Worm (Caenorhabditis elegans): ENCODE data around the gene Y46G5A.7.
"Not testable (repeated sequence)": the region's sequence is repeated elsewhere in the genome, so short reads cannot be mapped to it uniquely, and the experiment has no call there.

Y46G5A.7 gene

DNA sequence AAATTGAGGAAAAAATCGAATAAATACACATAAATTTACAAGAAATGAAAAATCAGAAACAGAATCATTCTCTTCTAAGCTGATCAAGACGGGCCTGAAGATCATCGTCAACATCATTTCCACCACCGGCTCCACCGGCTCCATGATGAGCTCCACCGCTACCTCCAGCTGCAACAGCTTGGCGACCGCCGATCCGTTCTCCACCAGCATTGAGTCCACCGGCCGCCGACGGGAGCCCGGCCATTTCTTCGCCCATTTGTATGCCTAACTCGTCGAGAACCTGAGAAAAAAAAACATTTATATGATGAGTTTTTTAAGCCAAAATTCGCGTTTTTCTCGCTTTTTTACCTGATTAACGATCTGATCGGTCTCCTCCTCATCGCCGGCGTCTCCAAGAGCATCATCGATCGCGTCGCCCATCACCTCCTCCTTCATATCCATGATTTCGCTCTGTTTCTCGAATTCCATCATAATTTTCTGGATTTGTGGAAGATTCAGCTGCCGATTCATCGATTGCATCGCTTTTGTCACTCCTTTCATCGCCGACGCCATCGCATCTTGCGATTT is 11.2 kb upstream of the Y46G5A.7 start:
- no peak for TF ChIP-seq hmg-11 (tag; optimal IDR thresholded peaks at IDR 0.05)
- no peak for TF ChIP-seq nfya-1 (tag; optimal IDR thresholded peaks at IDR 0.05; ENCODE audit: insufficient read depth)
- no peak for TF ChIP-seq nhr-77 (tag; optimal IDR thresholded peaks at IDR 0.05)

DNA sequence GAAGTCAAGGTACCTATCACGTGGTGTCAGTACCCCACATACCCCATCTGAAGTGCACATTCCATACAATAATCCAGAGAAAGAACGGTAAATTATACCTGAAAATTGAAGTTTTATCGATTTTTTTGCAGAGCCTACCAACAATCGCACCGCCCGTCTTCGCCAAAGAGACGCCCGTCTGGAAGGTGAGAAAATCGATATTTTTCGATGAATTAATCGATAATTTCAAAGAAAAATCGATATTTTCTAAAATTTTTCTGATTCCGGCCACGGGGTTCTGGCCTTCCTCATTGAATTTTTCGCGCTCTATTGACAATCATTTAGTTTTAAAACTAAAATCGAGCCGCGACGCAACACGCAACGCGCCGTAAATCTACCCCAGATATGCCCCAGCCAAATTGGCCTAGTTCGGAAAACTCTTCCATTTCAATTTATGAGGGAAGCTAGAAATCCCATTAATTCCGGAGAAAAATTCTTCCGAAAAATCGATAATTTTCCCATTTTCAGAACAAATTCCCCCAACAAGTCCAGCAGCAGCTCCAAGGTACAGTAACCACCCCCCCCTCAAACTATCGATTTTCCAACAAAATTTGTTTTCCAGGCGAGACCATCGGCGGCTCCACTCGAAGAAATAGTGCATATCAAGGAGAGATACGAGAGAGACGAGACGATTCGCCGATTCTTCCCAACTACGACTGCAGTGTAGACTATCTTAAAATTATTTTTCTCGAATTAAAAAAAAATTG is 10.5 kb upstream of the Y46G5A.7 start:
- TF ChIP-seq ceh-28 (tag; optimal IDR thresholded peaks at IDR 0.05) (peak; percentile 81), ztf-11 (tag; optimal IDR thresholded peaks at IDR 0.05) (no peak)

DNA sequence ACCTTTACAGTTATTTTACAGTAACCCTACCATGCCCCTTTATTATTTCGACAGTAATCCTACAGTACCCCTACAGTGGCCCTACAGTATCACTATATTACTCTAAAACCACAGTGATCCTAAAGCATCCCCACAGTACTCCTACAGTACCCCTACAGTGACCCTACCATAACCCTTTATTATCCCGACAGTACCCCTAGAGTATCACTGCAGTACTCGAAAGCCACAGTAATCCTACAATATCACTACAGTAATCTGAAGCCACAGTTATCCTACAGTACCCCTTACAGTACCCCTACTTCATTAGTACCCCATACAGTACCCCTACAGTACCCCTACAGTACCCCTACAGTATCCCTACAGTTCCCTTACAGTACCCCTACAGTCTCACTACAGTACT is 8.3 kb upstream of the Y46G5A.7 start:
- TF ChIP-seq mml-1 (tag; optimal IDR thresholded peaks at IDR 0.05) (no peak), tbx-2 (tag; optimal IDR thresholded peaks at IDR 0.05) (no peak), fos-1 (tag; optimal IDR thresholded peaks at IDR 0.05) (no peak), sea-2 (GFP tag; optimal IDR thresholded peaks at IDR 0.05) (no peak), ama-1 (optimal IDR thresholded peaks at IDR 0.05) (no peak), ztf-4 (tag; optimal IDR thresholded peaks at IDR 0.05) (no peak), nhr-77 (tag; optimal IDR thresholded peaks at IDR 0.05) (no peak), nhr-12 (tag; optimal IDR thresholded peaks at IDR 0.05) (no peak), pqm-1 (tag; optimal IDR thresholded peaks at IDR 0.05) (no peak)

DNA sequence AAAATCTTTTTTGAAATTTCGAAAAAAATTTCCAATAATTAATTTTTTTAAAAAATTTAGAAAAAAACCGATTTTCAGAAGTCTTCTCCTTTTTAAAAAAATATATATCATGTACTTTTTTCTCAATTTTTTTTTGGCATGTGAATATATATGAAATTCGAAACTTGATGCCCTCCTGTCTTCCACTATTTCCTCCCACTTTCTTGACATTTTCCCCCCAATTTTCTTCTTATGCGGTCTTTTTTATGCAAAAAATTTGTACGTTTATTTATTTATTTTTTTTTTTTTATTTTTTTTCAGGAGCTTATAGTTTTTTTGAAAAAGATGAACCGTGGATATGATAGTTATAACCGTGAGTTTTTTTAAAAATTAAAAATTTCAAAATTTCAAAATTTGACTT is 4.4 kb upstream of the Y46G5A.7 start, which contains the start of gene cnp-2:
TSS of gene cnp-2 (plus strand) at position 301 of the 400 bp plus-strand sequence.
- TF ChIP-seq skn-1 (tag; optimal IDR thresholded peaks at IDR 0.05) (no peak), eor-1 (tag; optimal IDR thresholded peaks at IDR 0.05) (no peak), pha-4 (tag; optimal IDR thresholded peaks at IDR 0.05) (no peak), lin-39 (tag; optimal IDR thresholded peaks at IDR 0.05) (no peak), nhr-12 (tag; optimal IDR thresholded peaks at IDR 0.05) (no peak), nhr-43 (tag; optimal IDR thresholded peaks at IDR 0.05; ENCODE audit: poor library complexity, severe bottlenecking) (no peak), mml-1 (tag; optimal IDR thresholded peaks at IDR 0.05) (no peak), nhr-25 (tag; optimal IDR thresholded peaks at IDR 0.05) (no peak), sea-2 (GFP tag; optimal IDR thresholded peaks at IDR 0.05) (no peak), egl-5 (tag; optimal IDR thresholded peaks at IDR 0.05) (no peak), nfya-1 (tag; optimal IDR thresholded peaks at IDR 0.05; ENCODE audit: insufficient read depth) (no peak), ceh-9 (tag; optimal IDR thresholded peaks at IDR 0.05) (no peak), R02D3.7 (tag; optimal IDR thresholded peaks at IDR 0.05) (no peak), egl-27 (tag; optimal IDR thresholded peaks at IDR 0.05) (no peak), unc-62 (GFP tag; optimal IDR thresholded peaks at IDR 0.05) (no peak), zag-1 (tag; optimal IDR thresholded peaks at IDR 0.05) (no peak), lsy-12 (tag; optimal IDR thresholded peaks at IDR 0.05) (no peak)

DNA sequence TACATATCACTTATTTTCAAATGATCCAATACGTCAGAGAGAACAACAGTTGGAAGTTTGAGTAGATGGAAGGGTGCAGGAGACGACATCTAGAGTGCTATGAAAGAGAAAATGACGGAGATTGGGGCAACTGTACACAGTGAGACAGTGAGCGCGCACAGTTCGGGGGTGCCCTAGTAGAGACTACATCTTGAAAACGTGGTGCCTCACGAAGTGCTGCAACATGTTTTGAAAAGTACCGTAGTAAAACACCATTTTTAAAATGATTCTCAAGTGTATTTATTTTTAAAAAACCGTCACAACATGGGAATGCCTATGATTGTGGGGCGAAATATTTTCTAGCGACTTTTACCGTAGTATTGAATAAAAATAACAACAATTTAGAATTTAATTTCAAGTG is 2.4 kb downstream of the Y46G5A.7 start, which contains the start of gene Y46G5A.39:
TSS of gene Y46G5A.39 (minus strand) at position 101 of the 400 bp plus-strand sequence.
- TF ChIP-seq nhr-67 (tag; optimal IDR thresholded peaks at IDR 0.05); nhr-43 (tag; optimal IDR thresholded peaks at IDR 0.05; ENCODE audit: poor library complexity, severe bottlenecking); lin-15B (tag; optimal IDR thresholded peaks at IDR 0.05): not testable (repeated sequence)

DNA sequence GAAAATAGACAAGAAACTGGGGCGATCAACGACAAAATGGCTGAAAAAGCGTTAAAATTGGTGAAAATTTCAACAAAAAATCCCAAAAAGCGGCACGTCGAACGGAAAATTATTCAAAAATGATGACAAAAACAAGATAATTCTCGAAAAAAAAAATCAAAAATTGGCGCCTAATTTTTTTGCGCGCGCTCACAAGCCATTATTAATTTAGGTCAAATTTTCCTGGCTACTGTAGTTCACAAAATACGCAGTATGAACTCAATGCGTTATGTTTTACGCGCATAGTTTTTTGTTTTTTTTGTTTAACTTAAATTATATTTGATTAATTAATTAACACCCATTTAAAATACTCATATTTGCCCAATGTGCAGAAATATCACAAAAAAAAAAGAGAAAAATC is 16.8 kb downstream of the Y46G5A.7 start:
- TF ChIP-seq nhr-76 (tag; optimal IDR thresholded peaks at IDR 0.05), result no peak
- TF ChIP-seq zag-1 (tag; optimal IDR thresholded peaks at IDR 0.05), result no peak
- no peak for TF ChIP-seq fos-1 (tag; optimal IDR thresholded peaks at IDR 0.05)
- TF ChIP-seq nhr-67 (tag; optimal IDR thresholded peaks at IDR 0.05), result no peak
- TF ChIP-seq hmg-11 (tag; optimal IDR thresholded peaks at IDR 0.05), result no peak
- no peak for TF ChIP-seq nhr-11 (tag; optimal IDR thresholded peaks at IDR 0.05)
- no peak for TF ChIP-seq nhr-28 (tag; optimal IDR thresholded peaks at IDR 0.05)
- TF ChIP-seq ceh-9 (tag; optimal IDR thresholded peaks at IDR 0.05), result no peak
- TF ChIP-seq nhr-12 (tag; optimal IDR thresholded peaks at IDR 0.05), result no peak
- no peak for TF ChIP-seq pha-4 (tag; optimal IDR thresholded peaks at IDR 0.05)
- TF ChIP-seq unc-62 (GFP tag; optimal IDR thresholded peaks at IDR 0.05), result no peak
- TF ChIP-seq elt-3 (tag; optimal IDR thresholded peaks at IDR 0.05), result no peak
- no peak for TF ChIP-seq elt-2 (tag; optimal IDR thresholded peaks at IDR 0.05)
- TF ChIP-seq nhr-25 (tag; optimal IDR thresholded peaks at IDR 0.05), result no peak
- no peak for TF ChIP-seq lsy-12 (tag; optimal IDR thresholded peaks at IDR 0.05)
- no peak for TF ChIP-seq daf-12 (tag; optimal IDR thresholded peaks at IDR 0.05)
- no peak for TF ChIP-seq ama-1 (optimal IDR thresholded peaks at IDR 0.05)

Measured in whole organism, L3 larva.